Worm (Caenorhabditis elegans) whole organism, L4 larva: ENCODE measurements around the gene F02E11.3.

ENCODE experiments used
- T26A8.4 ChIP-seq: fragments of 200-800 bp; sonication (Bioruptor generic); IDR thresholded peaks from 2 replicates; pipeline ENCODE4 v1.3.6; 2022; ENCODE audit warnings: missing genetic modification characterization, missing compliant biosample characterization
- Y105C5A.15 ChIP-seq: fragments of 200-800 bp; sonication (Bioruptor generic); IDR thresholded peaks from 2 replicates; pipeline ENCODE4 v1.3.6; 2022; ENCODE audit warnings: missing genetic modification characterization, missing compliant biosample characterization
- Y48G9A.11 ChIP-seq: fragments of 200-800 bp; sonication (Bioruptor generic); IDR thresholded peaks from 2 replicates; pipeline ENCODE4 v1.3.6; 2022; ENCODE audit warnings: missing genetic modification reagents, missing genetic modification characterization, missing compliant biosample characterization
- Y75B8A.6 ChIP-seq: fragments of 200-800 bp; sonication (Bioruptor generic); IDR thresholded peaks from 2 replicates; pipeline ENCODE4 v1.3.6; 2022; ENCODE audit warnings: missing genetic modification reagents, missing genetic modification characterization, missing compliant biosample characterization
- ZK337.2 ChIP-seq: fragments of 200-800 bp; sonication (Bioruptor generic); IDR thresholded peaks from 2 replicates; pipeline ENCODE4 v1.3.6; 2022; ENCODE audit warnings: missing genetic modification reagents, missing genetic modification characterization, missing compliant biosample characterization
- aha-1 ChIP-seq: fragments of 150-350 bp; peaks from one replicate; lab custom pipeline; 2014; ENCODE audit warnings: missing biosample characterization, missing genetic modification characterization
- ceh-28 ChIP-seq: fragments of 150-350 bp; optimal IDR thresholded peaks from 2 replicates; lab custom pipeline; 2014; ENCODE audit warnings: missing biosample characterization, missing genetic modification reagents, missing genetic modification characterization
- cey-2 ChIP-seq: sonication (generic microtip); optimal IDR thresholded peaks from 3 replicates; lab custom pipeline; 2017; ENCODE audit warnings: missing genetic modification characterization, mild to moderate bottlenecking, missing compliant biosample characterization, antibody characterized with exemption, borderline replicate concordance; ENCODE audit not compliant: insufficient read depth
- daf-19 ChIP-seq: fragments of 200-800 bp; sonication (Bioruptor generic); conservative IDR thresholded peaks from 2 replicates; pipeline ENCODE4 v1.3.6; 2022; ENCODE audit warnings: missing genetic modification characterization, missing compliant biosample characterization
- dmd-6 ChIP-seq: fragments of 200-800 bp; sonication (Bioruptor generic); IDR thresholded peaks from 2 replicates; pipeline ENCODE4 v1.3.6; 2022; ENCODE audit warnings: missing genetic modification reagents, missing genetic modification characterization, missing compliant biosample characterization
- dmd-9 ChIP-seq: fragments of 200-800 bp; sonication (Bioruptor generic); IDR thresholded peaks from 2 replicates; pipeline ENCODE4 v1.3.6; 2022; ENCODE audit warnings: missing genetic modification reagents, missing genetic modification characterization, missing compliant biosample characterization
- fos-1 ChIP-seq: fragments of 150-350 bp; optimal IDR thresholded peaks from 2 replicates; lab custom pipeline; 2014; ENCODE audit warnings: missing biosample characterization, missing genetic modification characterization
- gei-8 ChIP-seq: fragments of 200-800 bp; sonication (Bioruptor generic); optimal IDR thresholded peaks from 2 replicates; lab custom pipeline; 2018; ENCODE audit warnings: mild to moderate bottlenecking, missing genetic modification characterization, missing compliant biosample characterization
- hlh-11 ChIP-seq: fragments of 200-800 bp; sonication (Bioruptor generic); optimal IDR thresholded peaks from 2 replicates; lab custom pipeline; 2018; ENCODE audit warnings: mild to moderate bottlenecking, missing genetic modification characterization, missing compliant biosample characterization
- lim-7 ChIP-seq: fragments of 200-800 bp; sonication (Bioruptor generic); IDR thresholded peaks from 2 replicates; pipeline ENCODE4 v1.3.6; 2022; ENCODE audit warnings: missing genetic modification characterization, missing compliant biosample characterization
- lin-15B ChIP-seq: fragments of 150-350 bp; sonication (generic microtip); optimal IDR thresholded peaks from 3 replicates; lab custom pipeline; 2014; ENCODE audit warnings: missing biosample characterization, missing genetic modification characterization
- lin-29 ChIP-seq: fragments of 200-800 bp; sonication (Bioruptor generic); IDR thresholded peaks from 2 replicates; pipeline ENCODE4 v1.3.6; 2022; ENCODE audit warnings: missing genetic modification reagents, missing genetic modification characterization, missing compliant biosample characterization
- lin-38 ChIP-seq: fragments of 200-800 bp; sonication (Bioruptor generic); IDR thresholded peaks from 2 replicates; pipeline ENCODE4 v1.3.6; 2022; ENCODE audit warnings: missing genetic modification reagents, missing genetic modification characterization, missing compliant biosample characterization
- madf-9 ChIP-seq: fragments of 200-800 bp; sonication (Bioruptor generic); conservative IDR thresholded peaks from 2 replicates; pipeline ENCODE4 v1.3.6; 2022; ENCODE audit warnings: missing genetic modification reagents, missing genetic modification characterization, missing compliant biosample characterization
- mdt-29 ChIP-seq: fragments of 200-800 bp; sonication (Bioruptor generic); IDR thresholded peaks from 2 replicates; pipeline ENCODE4 v1.3.6; 2022; ENCODE audit warnings: missing genetic modification reagents, missing genetic modification characterization, missing compliant biosample characterization
- mxl-2 ChIP-seq: fragments of 200-800 bp; sonication (Bioruptor generic); conservative IDR thresholded peaks from 2 replicates; pipeline ENCODE4 v1.3.6; 2022; ENCODE audit warnings: missing genetic modification reagents, missing genetic modification characterization, missing compliant biosample characterization
- nhr-102 ChIP-seq: sonication (generic microtip); optimal IDR thresholded peaks from 2 replicates; lab custom pipeline; 2016; ENCODE audit warnings: mild to moderate bottlenecking, missing genetic modification characterization, moderate library complexity, missing compliant biosample characterization
- nhr-25 ChIP-seq: sonication (generic microtip); optimal IDR thresholded peaks from 2 replicates; lab custom pipeline; 2017; ENCODE audit warnings: missing genetic modification characterization, mild to moderate bottlenecking, missing compliant biosample characterization, antibody characterized with exemption, moderate library complexity, borderline replicate concordance; ENCODE audit not compliant: insufficient read depth
- nhr-6 ChIP-seq: fragments of 150-350 bp; optimal IDR thresholded peaks from 2 replicates; lab custom pipeline; 2014; ENCODE audit warnings: missing biosample characterization, missing genetic modification characterization
- set-16 ChIP-seq: fragments of 200-800 bp; sonication (Bioruptor generic); IDR thresholded peaks from 2 replicates; pipeline ENCODE4 v1.3.6; 2022; ENCODE audit warnings: missing genetic modification reagents, missing genetic modification characterization, missing compliant biosample characterization
- snpc-4 ChIP-seq: fragments of 150-350 bp; optimal IDR thresholded peaks from 2 replicates; lab custom pipeline; 2014; ENCODE audit warnings: missing biosample characterization, missing genetic modification characterization
- tag-97 ChIP-seq: fragments of 200-800 bp; sonication (Bioruptor generic); IDR thresholded peaks from 2 replicates; pipeline ENCODE4 v1.3.6; 2022; ENCODE audit warnings: missing genetic modification characterization, missing compliant biosample characterization
- unc-39 ChIP-seq: sonication (generic microtip); optimal IDR thresholded peaks from 2 replicates; lab custom pipeline; 2017; ENCODE audit warnings: missing biosample characterization, missing genetic modification characterization
- unc-62 ChIP-seq, 3 experiments: fragments of 150-350 bp in 1 of 3; sonication (generic microtip); optimal IDR thresholded peaks in 2 of 3; peaks in 1 of 3; 1 replicate in 1 of 3; 2 replicates in 2 of 3; lab custom pipeline; 2014 to 2017; ENCODE audit warnings: missing biosample characterization in 3 of 3, missing genetic modification characterization in 3 of 3, missing genetic modification reagents in 3 of 3, missing genotype in 1 of 3
- zfp-2 ChIP-seq: sonication (generic microtip); optimal IDR thresholded peaks from 2 replicates; lab custom pipeline; 2016; ENCODE audit warnings: mild to moderate bottlenecking, missing genetic modification characterization, missing compliant biosample characterization
- zfp-3 ChIP-seq: fragments of 200-800 bp; sonication (Bioruptor generic); conservative IDR thresholded peaks from 2 replicates; pipeline ENCODE4 v1.3.6; 2022; ENCODE audit warnings: missing genetic modification reagents, missing genetic modification characterization, missing compliant biosample characterization
- ztf-11 ChIP-seq: fragments of 150-350 bp; optimal IDR thresholded peaks from 2 replicates; lab custom pipeline; 2014; ENCODE audit warnings: missing biosample characterization, missing genetic modification characterization

F02E11.3 gene

DNA sequence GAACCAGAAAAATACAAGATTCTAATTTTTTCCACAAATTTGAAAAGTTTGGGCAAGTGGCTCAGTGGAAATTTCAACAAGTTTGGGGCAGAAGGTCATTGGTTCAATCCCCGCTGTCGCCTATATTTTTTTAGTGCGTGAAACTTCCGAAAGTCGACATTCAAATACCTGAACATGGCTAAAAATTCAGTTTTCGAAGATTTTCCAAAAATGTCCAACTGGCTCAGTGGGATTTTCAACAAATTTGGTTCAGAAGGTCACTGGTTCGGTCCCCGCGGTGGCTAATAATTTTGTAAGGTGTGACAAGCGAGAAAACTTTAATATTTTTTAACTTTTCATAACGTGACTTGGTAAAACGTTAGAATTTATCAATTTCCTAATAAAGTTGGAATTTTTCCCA is 10.1 kb downstream of the F02E11.3 start:
- TF ChIP-seq tag-97 (GFP tag; lab: Robert Waterston, UW) (no peak), hlh-11 (tag; lab: Kevin White, UChicago) (no peak), ceh-28 (tag; lab: Kevin White, UChicago) (no peak), gei-8 (no peak), Y75B8A.6 (GFP tag; lab: Robert Waterston, UW) (no peak), lim-7 (GFP tag; lab: Robert Waterston, UW) (no peak), ztf-11 (tag; lab: Kevin White, UChicago) (no peak), dmd-9 (GFP tag; lab: Robert Waterston, UW) (no peak), nhr-25 (no peak), zfp-2 (no peak), nhr-102 (tag; lab: Kevin White, UChicago) (no peak), mxl-2 (GFP tag; lab: Robert Waterston, UW) (no peak), set-16 (GFP tag; lab: Robert Waterston, UW) (no peak), snpc-4 (tag; lab: Kevin White, UChicago) (no peak), lin-29 (GFP tag; lab: Robert Waterston, UW) (no peak), cey-2 (tag; lab: Kevin White, UChicago) (no peak)
- TF ChIP-seq, all 104 proteins: peak for 0

DNA sequence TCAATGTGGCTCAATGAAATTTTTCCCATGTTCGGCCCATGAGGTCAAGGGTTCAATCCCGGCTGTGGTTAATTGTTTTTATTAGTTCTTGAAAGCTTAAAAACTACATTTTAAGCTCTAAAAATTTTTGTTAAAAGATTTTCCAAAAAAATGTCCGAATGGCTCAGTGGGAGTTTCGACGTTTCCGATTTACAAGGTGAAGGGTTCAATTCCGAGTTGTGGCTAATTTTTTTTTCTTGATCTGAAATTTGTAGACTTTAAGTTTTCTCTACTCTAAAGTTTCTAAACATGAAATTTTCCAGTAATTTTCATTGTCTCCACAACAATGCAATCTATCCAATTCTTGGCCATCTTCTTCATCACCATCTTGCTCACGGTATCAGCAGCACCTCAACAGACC is 12.3 kb downstream of the F02E11.3 start, which contains the start of gene F02E11.2:
Gene F02E11.2, plus strand, starts transcription at position 301 of the 400 bp plus-strand sequence.
- TF ChIP-seq fos-1 (tag; lab: Kevin White, UChicago) (no peak), lim-7 (GFP tag; lab: Robert Waterston, UW) (no peak), lin-38 (GFP tag; lab: Robert Waterston, UW) (no peak), madf-9 (no peak), lin-15B (tag; lab: Kevin White, UChicago) (no peak), zfp-3 (GFP tag; lab: Robert Waterston, UW) (no peak), daf-19 (no peak), T26A8.4 (no peak), Y48G9A.11 (no peak), unc-39 (tag; lab: Kevin White, UChicago) (no peak), Y105C5A.15 (no peak)

DNA sequence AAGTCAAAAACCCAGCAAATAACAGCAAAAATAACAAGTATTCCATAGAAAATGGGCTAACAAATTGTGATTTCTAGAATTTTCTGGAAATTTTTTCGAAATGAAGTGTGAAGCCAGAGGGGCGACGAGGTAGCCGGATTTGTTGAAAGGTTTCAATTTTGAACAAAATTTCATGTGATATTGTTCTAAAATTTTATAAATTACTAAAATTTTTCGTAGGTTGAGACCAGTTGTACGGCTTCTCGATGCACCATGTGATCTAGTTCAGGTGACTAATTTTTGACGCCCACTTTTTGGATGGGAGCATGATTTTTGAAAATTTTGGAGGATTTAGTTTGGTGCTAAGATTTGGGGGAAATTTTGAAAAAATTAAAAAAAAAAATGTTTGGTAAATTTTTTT is 15.6 kb downstream of the F02E11.3 start, which contains the start of gene gcy-19:
Gene gcy-19, minus strand, starts transcription at position 101 of the 400 bp plus-strand sequence.
- TF ChIP-seq nhr-6, result no peak
- TF ChIP-seq mdt-29 (GFP tag; lab: Robert Waterston, UW), result no peak
- TF ChIP-seq dmd-6 (GFP tag; lab: Robert Waterston, UW), result no peak
- peak in 1 of 2 experiments; percentile 8 for TF ChIP-seq unc-62 (GFP tag; optimal IDR thresholded peaks at IDR 0.05 in 1 of 2; lab: Kevin White, UChicago)
- no peak for TF ChIP-seq unc-62 (tag; optimal IDR thresholded peaks at IDR 0.05; lab: Kevin White, UChicago)

DNA sequence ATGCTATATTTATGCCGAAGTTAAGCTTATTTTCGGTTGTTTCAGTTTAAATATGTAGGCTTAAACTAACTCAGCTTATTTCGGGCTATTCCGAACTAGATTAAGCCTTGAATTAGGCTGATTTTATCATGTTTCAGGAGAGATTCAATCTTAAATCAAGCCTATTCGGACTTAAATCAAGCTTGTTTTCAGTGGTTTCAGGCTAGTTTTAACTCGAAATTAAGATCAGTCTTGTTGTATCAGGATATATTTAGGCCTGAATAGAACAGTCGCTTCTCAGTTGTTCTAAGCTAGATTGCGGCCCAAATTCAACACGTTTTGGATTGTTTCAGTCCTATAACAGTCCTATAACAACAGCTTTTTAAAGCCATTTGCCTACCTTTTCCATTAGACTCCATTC is 23.0 kb downstream of the F02E11.3 start:
- TF ChIP-seq aha-1 (peak; percentile 96), tag-97 (GFP tag; lab: Robert Waterston, UW) (no peak)
- TF ChIP-seq, all 104 proteins: peak for 1

DNA sequence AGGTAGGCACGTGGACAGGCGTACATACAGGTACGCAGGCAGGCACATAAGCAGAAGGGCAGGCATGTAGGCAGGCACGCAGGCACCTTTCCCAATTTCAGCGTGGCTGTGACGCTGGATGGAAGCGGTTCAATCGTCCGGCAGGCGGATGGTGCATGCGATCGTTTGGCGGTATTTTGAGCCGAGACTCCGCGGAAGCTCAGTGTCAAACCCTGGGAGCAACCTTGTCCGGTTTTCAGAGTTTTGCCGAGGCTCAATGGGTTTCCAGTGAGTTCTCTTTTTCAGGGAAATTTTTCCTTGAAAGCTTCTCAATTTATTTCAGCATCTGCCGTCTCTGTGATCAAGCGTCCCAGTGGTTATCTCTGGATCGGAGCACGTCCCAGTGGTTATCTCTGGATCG is 24.6 kb downstream of the F02E11.3 start:
- TF ChIP-seq ZK337.2 (GFP tag; lab: Robert Waterston, UW) (no peak), set-16 (GFP tag; lab: Robert Waterston, UW) (peak; percentile 60; the same call in 1 of the 2 replicates)
- TF ChIP-seq, all 104 proteins: peak for 1
